Fruit fly (Drosophila melanogaster) whole organism, embryonic: ENCODE data around the gene RPA1.
A peak's percentile ranks its signal among the peaks of the same experiment; 100 is the strongest.

Experiments
- Atf6 ChIP-seq: fragments of 200-800 bp; sonication (Bioruptor generic); IDR thresholded peaks from 2 replicates; pipeline ENCODE4 v1.3.6; 2022; ENCODE audit warnings: missing biosample characterization, missing genetic modification characterization
- CG10366 ChIP-seq: fragments of 200-800 bp; sonication (Bioruptor generic); IDR thresholded peaks from 2 replicates; pipeline ENCODE4 v1.3.6; 2022; ENCODE audit warnings: missing biosample characterization, missing genetic modification characterization
- CG11696 ChIP-seq: fragments of 200-800 bp; sonication (Bioruptor generic); IDR thresholded peaks from 2 replicates; pipeline ENCODE4 v1.3.6; 2022; ENCODE audit warnings: missing biosample characterization, missing genetic modification characterization
- CG12391 ChIP-seq: fragments of 200-800 bp; sonication (Bioruptor generic); optimal IDR thresholded peaks from 3 replicates; lab custom pipeline; 2018; ENCODE audit warnings: missing biosample characterization, mild to moderate bottlenecking, missing genetic modification characterization, moderate library complexity
- CG15269 ChIP-seq: fragments of 200-800 bp; sonication (Bioruptor generic); optimal IDR thresholded peaks from 2 replicates; lab custom pipeline; 2018; ENCODE audit warnings: missing biosample characterization, mild to moderate bottlenecking, missing genetic modification characterization, moderate library complexity
- CG15479 ChIP-seq: fragments of 200-800 bp; sonication (Bioruptor generic); optimal IDR thresholded peaks from 3 replicates; lab custom pipeline; 2019; ENCODE audit warnings: missing biosample characterization, mild to moderate bottlenecking, missing genetic modification characterization, moderate library complexity
- CG17328 ChIP-seq: fragments of 200-800 bp; sonication (Bioruptor generic); IDR thresholded peaks from 2 replicates; pipeline ENCODE4 v1.3.6; 2022; ENCODE audit warnings: missing biosample characterization, missing genetic modification characterization
- CG17568 ChIP-seq: fragments of 200-800 bp; sonication (Bioruptor generic); optimal IDR thresholded peaks from 2 replicates; lab custom pipeline; 2018; ENCODE audit warnings: missing biosample characterization, mild to moderate bottlenecking, missing genetic modification characterization, moderate library complexity
- CG17802 ChIP-seq: fragments of 200-800 bp; sonication (Bioruptor generic); optimal IDR thresholded peaks from 2 replicates; lab custom pipeline; 2018; ENCODE audit warnings: missing biosample characterization, mild to moderate bottlenecking, missing genetic modification characterization, moderate library complexity
- CG30431 ChIP-seq: fragments of 200-800 bp; sonication (Bioruptor generic); optimal IDR thresholded peaks from 2 replicates; lab custom pipeline; 2017; ENCODE audit warnings: missing biosample characterization, missing genetic modification characterization
- CG32772 ChIP-seq: fragments of 200-800 bp; sonication (Bioruptor generic); IDR thresholded peaks from 2 replicates; pipeline ENCODE4 v1.3.6; 2022; ENCODE audit warnings: missing biosample characterization, missing genetic modification characterization
- CG3281 ChIP-seq: fragments of 200-800 bp; sonication (Bioruptor generic); optimal IDR thresholded peaks from 3 replicates; lab custom pipeline; 2017; ENCODE audit warnings: missing biosample characterization, mild to moderate bottlenecking, missing genetic modification characterization
- CG34422 ChIP-seq: fragments of 200-800 bp; sonication (Bioruptor generic); IDR thresholded peaks from 3 replicates; pipeline ENCODE4 v1.3.6; 2022; ENCODE audit warnings: missing biosample characterization, missing genetic modification characterization
- CG4854 ChIP-seq: fragments of 200-800 bp; sonication (Bioruptor generic); optimal IDR thresholded peaks from 2 replicates; lab custom pipeline; 2016; ENCODE audit warnings: missing biosample characterization, missing genetic modification characterization, inconsistent platforms
- Camta ChIP-seq: fragments of 200-800 bp; sonication (Bioruptor generic); optimal IDR thresholded peaks from 2 replicates; lab custom pipeline; 2016; ENCODE audit warnings: missing biosample characterization, missing genetic modification characterization
- D ChIP-seq, 2 experiments: fragments of 200-800 bp in 1 of 2; fragments of >200 bp in 1 of 2; sonication (Bioruptor generic) in 1 of 2; optimal IDR thresholded peaks; 2 replicates in 1 of 2; 3 replicates in 1 of 2; lab custom pipeline; 2017; ENCODE audit warnings: mild to moderate bottlenecking in 1 of 2, missing biosample characterization in 1 of 2, missing genetic modification characterization in 1 of 2, missing genetic modification reagents in 1 of 2
- D19B ChIP-seq: fragments of 200-800 bp; sonication (Bioruptor generic); optimal IDR thresholded peaks from 2 replicates; lab custom pipeline; 2017; ENCODE audit warnings: missing biosample characterization, mild to moderate bottlenecking, missing genetic modification characterization
- Ets65A ChIP-seq: fragments of 200-800 bp; sonication (Bioruptor generic); peaks from one replicate; lab custom pipeline; 2016; ENCODE audit warnings: missing biosample characterization, missing genetic modification characterization
- Sry-β ChIP-seq: fragments of 200-800 bp; sonication (Bioruptor generic); optimal IDR thresholded peaks from 2 replicates; lab custom pipeline; 2018; ENCODE audit warnings: missing biosample characterization, mild to moderate bottlenecking, missing genetic modification characterization, moderate library complexity
- Ssrp ChIP-seq: fragments of 200-800 bp; sonication (Bioruptor generic); optimal IDR thresholded peaks from 2 replicates; lab custom pipeline; 2018; ENCODE audit warnings: missing biosample characterization, mild to moderate bottlenecking, missing genetic modification characterization, moderate library complexity
- ac ChIP-seq: fragments of 200-800 bp; sonication (Bioruptor generic); optimal IDR thresholded peaks from 3 replicates; lab custom pipeline; 2017; ENCODE audit warnings: missing biosample characterization, mild to moderate bottlenecking, missing genetic modification characterization
- cato ChIP-seq: fragments of 200-800 bp; sonication (Bioruptor generic); optimal IDR thresholded peaks from 2 replicates; lab custom pipeline; 2016; ENCODE audit warnings: missing biosample characterization, missing genetic modification characterization, borderline replicate concordance
- crol ChIP-seq: fragments of 200-800 bp; sonication (Bioruptor generic); IDR thresholded peaks from 2 replicates; pipeline ENCODE4 v1.3.6; 2022; ENCODE audit warnings: missing biosample characterization, missing genetic modification characterization
- dati ChIP-seq: fragments of 200-800 bp; sonication (Bioruptor generic); IDR thresholded peaks from 2 replicates; pipeline ENCODE4 v1.3.6; 2022; ENCODE audit warnings: missing biosample characterization, missing genetic modification characterization
- disco-r ChIP-seq: fragments of 200-800 bp; sonication (Bioruptor generic); optimal IDR thresholded peaks from 2 replicates; lab custom pipeline; 2016; ENCODE audit warnings: missing biosample characterization, missing genetic modification characterization
- emc ChIP-seq: fragments of 200-800 bp; sonication (Bioruptor generic); optimal IDR thresholded peaks from 2 replicates; lab custom pipeline; 2016; ENCODE audit warnings: missing biosample characterization, missing genetic modification characterization
- eyg ChIP-seq: fragments of 200-800 bp; sonication (Bioruptor generic); optimal IDR thresholded peaks from 3 replicates; lab custom pipeline; 2016; ENCODE audit warnings: missing biosample characterization, missing genetic modification characterization
- gcm ChIP-seq: fragments of 200-800 bp; sonication (Bioruptor generic); optimal IDR thresholded peaks from 2 replicates; lab custom pipeline; 2019; ENCODE audit warnings: missing biosample characterization, mild to moderate bottlenecking, missing genetic modification characterization, moderate library complexity
- gem ChIP-seq: fragments of 200-800 bp; sonication (Bioruptor generic); optimal IDR thresholded peaks from 2 replicates; lab custom pipeline; 2019; ENCODE audit warnings: missing biosample characterization, mild to moderate bottlenecking, missing genetic modification characterization, moderate library complexity
- gt ChIP-seq: fragments of 200-800 bp; sonication (Bioruptor generic); IDR thresholded peaks from 2 replicates; pipeline ENCODE4 v1.3.6; 2022; ENCODE audit warnings: missing biosample characterization, missing genetic modification characterization
- kah ChIP-seq: fragments of 200-800 bp; sonication (Bioruptor generic); optimal IDR thresholded peaks from 2 replicates; lab custom pipeline; 2018; ENCODE audit warnings: missing biosample characterization, mild to moderate bottlenecking, missing genetic modification characterization
- klu ChIP-seq: fragments of 200-800 bp; sonication (Bioruptor generic); IDR thresholded peaks from 2 replicates; pipeline ENCODE4 v1.3.6; 2022; ENCODE audit warnings: missing biosample characterization, missing genetic modification characterization
- otp ChIP-seq: fragments of 200-800 bp; sonication (Bioruptor generic); IDR thresholded peaks from 3 replicates; pipeline ENCODE4, ENCODE4 v1.3.6; 2022; ENCODE audit warnings: missing biosample characterization, missing genetic modification characterization
- prd ChIP-seq, 3 experiments: fragments of >200 bp in 2 of 3; fragments of 200-800 bp in 1 of 3; sonication (Bioruptor generic) in 1 of 3; optimal IDR thresholded peaks in 2 of 3; IDR thresholded peaks in 1 of 3; 2 replicates in 2 of 3; 3 replicates in 1 of 3; pipeline versions ENCODE4 v1.3.6 to Lab custom; 2017 to 2022; ENCODE audit warnings: missing biosample characterization in 1 of 3, missing genetic modification characterization in 1 of 3
- ranshi ChIP-seq: fragments of 200-800 bp; sonication (Bioruptor generic); IDR thresholded peaks from 2 replicates; pipeline ENCODE4 v1.3.6; 2022; ENCODE audit warnings: missing biosample characterization, missing genetic modification characterization
- ro ChIP-seq: fragments of 200-800 bp; sonication (Bioruptor generic); IDR thresholded peaks from 2 replicates; pipeline ENCODE4 v1.3.6; 2022; ENCODE audit warnings: missing biosample characterization, missing genetic modification characterization
- run ChIP-seq: fragments of 200-800 bp; sonication (Bioruptor generic); optimal IDR thresholded peaks from 3 replicates; lab custom pipeline; 2018; ENCODE audit warnings: missing biosample characterization, mild to moderate bottlenecking, missing genetic modification characterization
- tap ChIP-seq: fragments of 200-800 bp; optimal IDR thresholded peaks from 3 replicates; lab custom pipeline; 2019; ENCODE audit warnings: missing biosample characterization, mild to moderate bottlenecking, missing genetic modification characterization, moderate library complexity
- tgo ChIP-seq: fragments of 200-800 bp; sonication (Bioruptor generic); IDR thresholded peaks from 3 replicates; pipeline ENCODE4 v1.3.6; 2022; ENCODE audit warnings: missing biosample characterization, missing genetic modification characterization
- tin ChIP-seq: fragments of 200-800 bp; sonication (Bioruptor generic); optimal IDR thresholded peaks from 3 replicates; lab custom pipeline; 2016; ENCODE audit warnings: missing biosample characterization, missing genetic modification characterization
- tll ChIP-seq, 2 experiments: fragments of 200-800 bp in 1 of 2; fragments of >200 bp in 1 of 2; sonication (Bioruptor generic) in 1 of 2; optimal IDR thresholded peaks; 2 replicates each; lab custom pipeline; 2017 to 2019; ENCODE audit warnings: missing biosample characterization in 2 of 2, missing genetic modification characterization in 2 of 2, mild to moderate bottlenecking in 1 of 2, moderate library complexity in 1 of 2
- twi ChIP-seq: fragments of 200-800 bp; optimal IDR thresholded peaks from 2 replicates; lab custom pipeline; 2019; ENCODE audit warnings: missing biosample characterization, mild to moderate bottlenecking, missing genetic modification characterization, moderate library complexity
- unpg ChIP-seq: fragments of 200-800 bp; sonication (Bioruptor generic); optimal IDR thresholded peaks from 3 replicates; lab custom pipeline; 2018; ENCODE audit warnings: missing biosample characterization, mild to moderate bottlenecking, missing genetic modification characterization, moderate library complexity
- zen ChIP-seq: fragments of 200-800 bp; sonication (Bioruptor generic); optimal IDR thresholded peaks from 3 replicates; lab custom pipeline; 2018; ENCODE audit warnings: missing biosample characterization, mild to moderate bottlenecking, missing genetic modification characterization, moderate library complexity

Gene RPA1

dm6 chr3R:8277494-8278293, 13.4 kb upstream of the RPA1 start, which contains the start of gene ato (continued):
- TF ChIP-seq gcm (GFP tag; lab: Kevin White, UChicago) (no peak), disco-r (GFP tag; lab: Kevin White, UChicago) (no peak), kah (GFP tag; lab: Kevin White, UChicago) (no peak), CG30431 (GFP tag; lab: Kevin White, UChicago) (no peak), unpg (no peak), klu (GFP tag; lab: Robert Waterston, UW) (no peak), CG3281 (GFP tag; lab: Kevin White, UChicago) (no peak), crol (peak; percentile 80), otp (GFP tag; lab: Robert Waterston, UW) (no peak), CG17802 (no peak), D19B (GFP tag; lab: Kevin White, UChicago) (no peak), ac (GFP tag; lab: Kevin White, UChicago) (no peak), CG10366 (GFP tag; lab: Robert Waterston, UW) (no peak), CG12391 (tag; lab: Kevin White, UChicago) (no peak), dati (GFP tag; lab: Robert Waterston, UW) (no peak), Ssrp (no peak), Camta (GFP tag; lab: Kevin White, UChicago) (no peak)

dm6 chr3R:8275031-8275430, 10.8 kb upstream of the RPA1 start:
- TF ChIP-seq D (optimal IDR thresholded peaks at IDR 0.05; lab: Kevin White, UChicago), result peak; percentile 76
- TF ChIP-seq D (GFP tag; optimal IDR thresholded peaks at IDR 0.05; lab: Kevin White, UChicago), result no peak
- peak; percentile 89 for TF ChIP-seq zen (tag; lab: Kevin White, UChicago)
- peak; percentile 77 for TF ChIP-seq twi (tag; lab: Kevin White, UChicago)
- TF ChIP-seq CG15479 (GFP tag; lab: Kevin White, UChicago), result peak; percentile 32
- TF ChIP-seq gem (tag; lab: Kevin White, UChicago), result no peak
- no peak for TF ChIP-seq cato (GFP tag; lab: Kevin White, UChicago)
- no peak for TF ChIP-seq eyg
- peak in 1 of 2 experiments; percentile 10 for TF ChIP-seq tll (GFP tag; optimal IDR thresholded peaks at IDR 0.05; lab: Kevin White, UChicago)
- no peak for TF ChIP-seq Sry-β (GFP tag; lab: Kevin White, UChicago)
- no peak for TF ChIP-seq prd (optimal IDR thresholded peaks at IDR 0.05; lab: Kevin White, UChicago)
- peak; percentile 72; the same call in 2 of the 3 replicates for TF ChIP-seq prd (GFP tag; IDR thresholded peaks at IDR 0.05; lab: Robert Waterston, UW)
- no peak for TF ChIP-seq gt (GFP tag; lab: Robert Waterston, UW)
- TF ChIP-seq, all 482 proteins: peak for 6

dm6 chr3R:8272573-8273165, 8.4 kb upstream of the RPA1 start:
- TF ChIP-seq CG11696 (no peak), CG4854 (no peak), Ets65A (GFP tag; lab: Kevin White, UChicago) (peak; percentile 27), CG34422 (GFP tag; lab: Robert Waterston, UW) (no peak)
- TF ChIP-seq, all 482 proteins: peak for 1

- TF ChIP-seq run (tag; lab: Kevin White, UChicago) (peak; percentile 86), Atf6 (GFP tag; lab: Robert Waterston, UW) (no peak), emc (no peak), tgo (GFP tag; lab: Robert Waterston, UW) (no peak), ranshi (GFP tag; lab: Robert Waterston, UW) (no peak), tap (tag; lab: Kevin White, UChicago) (no peak), CG32772 (GFP tag; lab: Robert Waterston, UW) (no peak), CG17328 (no peak), kah (GFP tag; lab: Kevin White, UChicago) (no peak), tin (no peak), CG17568 (GFP tag; lab: Kevin White, UChicago) (no peak), CG15269 (tag; lab: Kevin White, UChicago) (no peak), ro (GFP tag; lab: Robert Waterston, UW) (no peak), gcm (GFP tag; lab: Kevin White, UChicago) (no peak)
These were observed 5.5 kb upstream of the RPA1 start, which contains the start of gene CG9630 for dm6 chr3R:8269740-8270139. Gene CG9630, minus strand, starts transcription at chr3R:8269896.
